Worm (Caenorhabditis elegans) whole organism, late embryonic: ENCODE measurements around the gene samp-1.

Experiments used
- C08G9.2 ChIP-seq: sonication (generic microtip); optimal IDR thresholded peaks from 2 replicates; lab custom pipeline; 2016; ENCODE audit warnings: mild to moderate bottlenecking, missing genetic modification characterization, moderate library complexity, missing compliant biosample characterization
- T23F11.4 ChIP-seq: fragments of 200-800 bp; sonication (Bioruptor generic); optimal IDR thresholded peaks from 2 replicates; lab custom pipeline; 2018; ENCODE audit warnings: mild to moderate bottlenecking, missing genetic modification characterization, missing compliant biosample characterization
- Y22D7AL.16 ChIP-seq: sonication (generic microtip); optimal IDR thresholded peaks from 2 replicates; lab custom pipeline; 2016; ENCODE audit warnings: missing genetic modification characterization, missing compliant biosample characterization
- ceh-18 ChIP-seq: sonication (generic microtip); optimal IDR thresholded peaks from 2 replicates; lab custom pipeline; 2016; ENCODE audit warnings: missing genetic modification characterization, missing compliant biosample characterization
- ceh-30 ChIP-seq: fragments of 150-350 bp; optimal IDR thresholded peaks from 2 replicates; lab custom pipeline; 2014; ENCODE audit warnings: missing biosample characterization, missing genetic modification characterization
- ceh-31 ChIP-seq: sonication (generic microtip); optimal IDR thresholded peaks from 2 replicates; lab custom pipeline; 2016; ENCODE audit warnings: missing genetic modification characterization, missing compliant biosample characterization
- ceh-34 ChIP-seq: sonication (generic microtip); optimal IDR thresholded peaks from 2 replicates; lab custom pipeline; 2016; ENCODE audit warnings: mild to moderate bottlenecking, missing genetic modification characterization, missing compliant biosample characterization
- ceh-45 ChIP-seq: fragments of 200-800 bp; sonication (Bioruptor generic); IDR thresholded peaks from 2 replicates; pipeline ENCODE4 v1.3.6; 2022; ENCODE audit warnings: missing genetic modification reagents, missing genetic modification characterization, missing compliant biosample characterization
- ceh-6 ChIP-seq: fragments of 200-800 bp; sonication (Bioruptor generic); optimal IDR thresholded peaks from 2 replicates; lab custom pipeline; 2018; ENCODE audit warnings: mild to moderate bottlenecking, missing genetic modification characterization, missing compliant biosample characterization
- ceh-9 ChIP-seq: sonication (generic microtip); optimal IDR thresholded peaks from 2 replicates; lab custom pipeline; 2016; ENCODE audit warnings: mild to moderate bottlenecking, missing genetic modification characterization, inconsistent platforms, missing compliant biosample characterization
- elt-2 ChIP-seq: sonication (generic microtip); optimal IDR thresholded peaks from 2 replicates; lab custom pipeline; 2016; ENCODE audit warnings: missing genetic modification reagents, missing genetic modification characterization, missing compliant biosample characterization
- ets-4 ChIP-seq: sonication (generic microtip); optimal IDR thresholded peaks from 2 replicates; lab custom pipeline; 2016; ENCODE audit warnings: missing genetic modification characterization, missing compliant biosample characterization
- hlh-30 ChIP-seq: sonication (generic microtip); optimal IDR thresholded peaks from 2 replicates; lab custom pipeline; 2017; ENCODE audit warnings: antibody characterized with exemption, missing genetic modification characterization, missing compliant biosample characterization; ENCODE audit not compliant: insufficient read depth
- hlh-8 ChIP-seq: sonication (generic microtip); optimal IDR thresholded peaks from 2 replicates; lab custom pipeline; 2016; ENCODE audit warnings: missing genotype, missing genetic modification characterization, missing compliant biosample characterization
- lin-11 ChIP-seq: fragments of 200-800 bp; sonication (Bioruptor generic); optimal IDR thresholded peaks from 2 replicates; lab custom pipeline; 2018; ENCODE audit warnings: mild to moderate bottlenecking, missing genetic modification characterization, missing compliant biosample characterization
- madf-2 ChIP-seq: sonication (generic microtip); optimal IDR thresholded peaks from 2 replicates; lab custom pipeline; 2017; ENCODE audit warnings: missing genetic modification characterization, missing compliant biosample characterization
- mec-3 ChIP-seq: sonication (generic microtip); optimal IDR thresholded peaks from 2 replicates; lab custom pipeline; 2016; ENCODE audit warnings: borderline replicate concordance, missing genetic modification characterization, missing compliant biosample characterization
- nfya-1 ChIP-seq: sonication (generic microtip); optimal IDR thresholded peaks from 2 replicates; lab custom pipeline; 2017; ENCODE audit warnings: missing genetic modification characterization, mild to moderate bottlenecking, missing compliant biosample characterization, antibody characterized with exemption, moderate library complexity
- nhr-232 ChIP-seq: sonication (generic microtip); optimal IDR thresholded peaks from 2 replicates; lab custom pipeline; 2016; ENCODE audit warnings: missing genetic modification characterization, missing compliant biosample characterization
- pag-3 ChIP-seq: sonication (generic microtip); optimal IDR thresholded peaks from 2 replicates; lab custom pipeline; 2016; ENCODE audit warnings: missing compliant biosample characterization, missing genetic modification characterization, borderline replicate concordance
- pha-4 ChIP-seq: fragments of 150-350 bp; optimal IDR thresholded peaks from 2 replicates; lab custom pipeline; 2018; ENCODE audit warnings: missing biosample characterization, missing genetic modification reagents, missing genetic modification characterization
- pqm-1 ChIP-seq: sonication (generic microtip); optimal IDR thresholded peaks from 2 replicates; lab custom pipeline; 2016; ENCODE audit warnings: missing genetic modification characterization, missing compliant biosample characterization
- pros-1 ChIP-seq: fragments of 150-350 bp; optimal IDR thresholded peaks from 2 replicates; lab custom pipeline; 2014; ENCODE audit warnings: missing biosample characterization, missing genetic modification reagents, missing genetic modification characterization
- ref-2 ChIP-seq: sonication (generic microtip); optimal IDR thresholded peaks from 2 replicates; lab custom pipeline; 2016; ENCODE audit warnings: missing genetic modification characterization, missing compliant biosample characterization
- rnt-1 ChIP-seq: sonication (generic microtip); optimal IDR thresholded peaks from 2 replicates; lab custom pipeline; 2016; ENCODE audit warnings: missing genetic modification characterization, missing compliant biosample characterization
- sdc-2 ChIP-seq: sonication (generic microtip); optimal IDR thresholded peaks from 2 replicates; lab custom pipeline; 2016; ENCODE audit warnings: missing genotype, missing genetic modification characterization, missing compliant biosample characterization
- tbx-2 ChIP-seq: sonication (generic microtip); optimal IDR thresholded peaks from 2 replicates; lab custom pipeline; 2016; ENCODE audit warnings: missing genetic modification characterization, missing compliant biosample characterization
- tbx-7 ChIP-seq: sonication (generic microtip); optimal IDR thresholded peaks from 2 replicates; lab custom pipeline; 2016; ENCODE audit warnings: missing genotype, missing genetic modification characterization, missing compliant biosample characterization
- unc-3 ChIP-seq, 2 experiments: fragments of 200-800 bp in 1 of 2; sonication (Bioruptor generic) in 1 of 2; sonication (generic microtip) in 1 of 2; conservative IDR thresholded peaks in 1 of 2; optimal IDR thresholded peaks in 1 of 2; 2 replicates each; pipeline versions ENCODE4 v1.3.6 to Lab custom; 2016 to 2022; ENCODE audit warnings: missing compliant biosample characterization in 2 of 2, missing genetic modification characterization in 2 of 2, missing genetic modification reagents in 1 of 2
- unc-42 ChIP-seq: sonication (generic microtip); optimal IDR thresholded peaks from 2 replicates; lab custom pipeline; 2016; ENCODE audit warnings: missing genotype, missing genetic modification characterization, missing compliant biosample characterization
- unc-55 ChIP-seq: sonication (generic microtip); optimal IDR thresholded peaks from 2 replicates; lab custom pipeline; 2017; ENCODE audit warnings: missing biosample characterization, missing genetic modification reagents, missing genetic modification characterization
- unc-86 ChIP-seq: sonication (generic microtip); optimal IDR thresholded peaks from 2 replicates; lab custom pipeline; 2016; ENCODE audit warnings: missing genetic modification characterization, missing compliant biosample characterization
- zip-5 ChIP-seq: sonication (generic microtip); optimal IDR thresholded peaks from 2 replicates; lab custom pipeline; 2016; ENCODE audit warnings: missing genetic modification characterization, missing compliant biosample characterization

Gene samp-1

ce11 chrII:11288148-11288547, 14.5 kb upstream of the samp-1 start:
- TF ChIP-seq ref-2 (no peak), tbx-2 (peak; percentile 59), elt-2 (tag; lab: Kevin White, UChicago) (peak; percentile 20), zip-5 (no peak), unc-3 (GFP tag; conservative IDR thresholded peaks at IDR 0.05; lab: Robert Waterston, UW) (no peak), unc-3 (tag; optimal IDR thresholded peaks at IDR 0.05; lab: Kevin White, UChicago) (no peak), unc-55 (GFP tag; lab: Kevin White, UChicago) (peak; percentile 75), rnt-1 (no peak), nhr-232 (tag; lab: Kevin White, UChicago) (no peak), ceh-9 (tag; lab: Kevin White, UChicago) (no peak), Y22D7AL.16 (tag; lab: Kevin White, UChicago) (no peak), sdc-2 (tag; lab: Kevin White, UChicago) (no peak), T23F11.4 (no peak)

- TF ChIP-seq pha-4: no peak
- TF ChIP-seq pros-1 (tag; lab: Kevin White, UChicago): no peak
- no peak for TF ChIP-seq T23F11.4
- TF ChIP-seq nfya-1 (tag; lab: Kevin White, UChicago): no peak
- TF ChIP-seq ceh-31: peak; percentile 7
- TF ChIP-seq ceh-34 (tag; lab: Kevin White, UChicago): no peak
- TF ChIP-seq lin-11 (tag; lab: Kevin White, UChicago): no peak
- no peak for TF ChIP-seq pag-3
- no peak for TF ChIP-seq ceh-45 (GFP tag; lab: Robert Waterston, UW)
- TF ChIP-seq C08G9.2 (tag; lab: Kevin White, UChicago): peak; percentile 26
- no peak for TF ChIP-seq pqm-1 (tag; lab: Kevin White, UChicago)
- TF ChIP-seq Y22D7AL.16 (tag; lab: Kevin White, UChicago): no peak
- TF ChIP-seq hlh-8 (tag; lab: Kevin White, UChicago): no peak
- no peak for TF ChIP-seq ceh-9 (tag; lab: Kevin White, UChicago)
- no peak for TF ChIP-seq ceh-6 (GFP tag; lab: Kevin White, UChicago)
- TF ChIP-seq elt-2 (tag; lab: Kevin White, UChicago): peak; percentile 9
- no peak for TF ChIP-seq mec-3 (tag; lab: Kevin White, UChicago)
- TF ChIP-seq hlh-30: no peak
- no peak for TF ChIP-seq ceh-30 (tag; lab: Kevin White, UChicago)
- no peak for TF ChIP-seq unc-86 (tag; lab: Kevin White, UChicago)
- TF ChIP-seq, all 69 proteins: peak for 3
Measured at ce11 chrII:11290109-11290784, 12.4 kb upstream of the samp-1 start, which contains the start of gene C47G2.3. C47G2.3 (minus strand) TSS chrII:11290159.

- peak; percentile 36 for TF ChIP-seq nfya-1 (tag; lab: Kevin White, UChicago)
- peak; percentile 53 for TF ChIP-seq rnt-1
- peak; percentile 22 for TF ChIP-seq ref-2
- peak; percentile 27 for TF ChIP-seq elt-2 (tag; lab: Kevin White, UChicago)
- peak; percentile 70 for TF ChIP-seq ceh-34 (tag; lab: Kevin White, UChicago)
- peak; percentile 35 for TF ChIP-seq pros-1 (tag; lab: Kevin White, UChicago)
- no peak for TF ChIP-seq tbx-7 (tag; lab: Kevin White, UChicago)
- TF ChIP-seq ets-4 (tag; lab: Kevin White, UChicago): peak; percentile 40
- peak; percentile 27 for TF ChIP-seq C08G9.2 (tag; lab: Kevin White, UChicago)
- TF ChIP-seq zip-5: no peak
- TF ChIP-seq ceh-9 (tag; lab: Kevin White, UChicago): no peak
- peak; percentile 13 for TF ChIP-seq ceh-18 (tag; lab: Kevin White, UChicago)
- TF ChIP-seq ceh-45 (GFP tag; lab: Robert Waterston, UW): no peak
- TF ChIP-seq ceh-31: peak; percentile 55
Measured at ce11 chrII:11293433-11293832, 9.3 kb upstream of the samp-1 start, which contains the start of gene C47G2.4. C47G2.4 (minus strand) TSS chrII:11293606.

- TF ChIP-seq madf-2 (no peak), ref-2 (no peak), unc-42 (tag; lab: Kevin White, UChicago) (no peak), ets-4 (tag; lab: Kevin White, UChicago) (no peak), ceh-45 (GFP tag; lab: Robert Waterston, UW) (no peak)
Measured at ce11 chrII:11297217-11297738, 5.4 kb upstream of the samp-1 start, which contains the start of gene saps-1. saps-1 (plus strand) TSS chrII:11297688.
